Fruit fly (Drosophila melanogaster) whole organism, embryonic: ENCODE results near the gene CG13810.

Experiments used
- Atf-2 ChIP-seq: fragments of 200-800 bp; sonication (Bioruptor generic); optimal IDR thresholded peaks from 2 replicates; lab custom pipeline; 2016; ENCODE audit warnings: missing biosample characterization, missing genetic modification characterization
- CG10431 ChIP-seq: fragments of 200-800 bp; sonication (Bioruptor generic); optimal IDR thresholded peaks from 3 replicates; lab custom pipeline; 2018; ENCODE audit warnings: missing biosample characterization, mild to moderate bottlenecking, missing genetic modification characterization
- CG10654 ChIP-seq: fragments of 200-800 bp; sonication (Bioruptor generic); optimal IDR thresholded peaks from 2 replicates; lab custom pipeline; 2016; ENCODE audit warnings: missing biosample characterization, missing genetic modification characterization
- CG11085 ChIP-seq: fragments of 200-800 bp; sonication (Bioruptor generic); IDR thresholded peaks from 2 replicates; pipeline ENCODE4 v1.3.6; 2022; ENCODE audit warnings: missing biosample characterization, missing genetic modification characterization
- CG11398 ChIP-seq: fragments of 200-800 bp; sonication (Bioruptor generic); optimal IDR thresholded peaks from 2 replicates; lab custom pipeline; 2016; ENCODE audit warnings: missing biosample characterization, missing genetic modification characterization
- CG12219 ChIP-seq: fragments of 200-800 bp; sonication (Bioruptor generic); optimal IDR thresholded peaks from 3 replicates; lab custom pipeline; 2018; ENCODE audit warnings: missing biosample characterization, mild to moderate bottlenecking, missing genetic modification characterization
- CG12391 ChIP-seq: fragments of 200-800 bp; sonication (Bioruptor generic); optimal IDR thresholded peaks from 3 replicates; lab custom pipeline; 2018; ENCODE audit warnings: missing biosample characterization, mild to moderate bottlenecking, missing genetic modification characterization, moderate library complexity
- CG12769 ChIP-seq: fragments of 200-800 bp; sonication (Bioruptor generic); optimal IDR thresholded peaks from 2 replicates; lab custom pipeline; 2019; ENCODE audit warnings: missing biosample characterization, mild to moderate bottlenecking, missing genetic modification characterization, moderate library complexity
- CG18011 ChIP-seq: fragments of 200-800 bp; sonication (Bioruptor generic); optimal IDR thresholded peaks from 2 replicates; lab custom pipeline; 2017; ENCODE audit warnings: missing biosample characterization, missing genetic modification characterization, mild to moderate bottlenecking, moderate library complexity, missing genotype
- CG18476 ChIP-seq: fragments of 200-800 bp; sonication (Bioruptor generic); optimal IDR thresholded peaks from 2 replicates; lab custom pipeline; 2016; ENCODE audit warnings: missing biosample characterization, mild to moderate bottlenecking, missing genetic modification characterization
- CG31365 ChIP-seq: fragments of 200-800 bp; sonication (Bioruptor generic); optimal IDR thresholded peaks from 2 replicates; lab custom pipeline; 2018; ENCODE audit warnings: missing biosample characterization, mild to moderate bottlenecking, missing genetic modification characterization
- CG31441 ChIP-seq: fragments of 200-800 bp; sonication (Bioruptor generic); IDR thresholded peaks from 2 replicates; pipeline ENCODE4 v1.3.6; 2022; ENCODE audit warnings: missing biosample characterization, missing genetic modification characterization
- CG3281 ChIP-seq: fragments of 200-800 bp; sonication (Bioruptor generic); optimal IDR thresholded peaks from 3 replicates; lab custom pipeline; 2017; ENCODE audit warnings: missing biosample characterization, mild to moderate bottlenecking, missing genetic modification characterization
- CG3407 ChIP-seq: fragments of 200-800 bp; sonication (Bioruptor generic); optimal IDR thresholded peaks from 2 replicates; lab custom pipeline; 2018; ENCODE audit warnings: missing biosample characterization, mild to moderate bottlenecking, missing genetic modification characterization
- CG4617 ChIP-seq: fragments of 200-800 bp; sonication (Bioruptor generic); optimal IDR thresholded peaks from 3 replicates; lab custom pipeline; 2016; ENCODE audit warnings: missing biosample characterization, missing genetic modification characterization, borderline replicate concordance
- CG5180 ChIP-seq: fragments of 200-800 bp; sonication (Bioruptor generic); optimal IDR thresholded peaks from 3 replicates; lab custom pipeline; 2017; ENCODE audit warnings: missing biosample characterization, missing genetic modification characterization, mild to moderate bottlenecking, moderate library complexity, missing genetic modification reagents
- CG5245 ChIP-seq: fragments of 200-800 bp; sonication (Bioruptor generic); optimal IDR thresholded peaks from 3 replicates; lab custom pipeline; 2016; ENCODE audit warnings: missing biosample characterization, missing genetic modification characterization
- CG6765 ChIP-seq: fragments of 200-800 bp; sonication (Bioruptor generic); optimal IDR thresholded peaks from 3 replicates; lab custom pipeline; 2017; ENCODE audit warnings: missing biosample characterization, mild to moderate bottlenecking, missing genetic modification characterization
- CG7839 ChIP-seq: fragments of 200-800 bp; sonication (Bioruptor generic); optimal IDR thresholded peaks from 3 replicates; lab custom pipeline; 2018; ENCODE audit warnings: missing biosample characterization, mild to moderate bottlenecking, missing genetic modification characterization, moderate library complexity
- CG8359 ChIP-seq: fragments of 200-800 bp; sonication (Bioruptor generic); optimal IDR thresholded peaks from 2 replicates; lab custom pipeline; 2017; ENCODE audit warnings: missing biosample characterization, mild to moderate bottlenecking, missing genetic modification characterization, borderline replicate concordance
- CG8765 ChIP-seq: fragments of 200-800 bp; sonication (Bioruptor generic); IDR thresholded peaks from 2 replicates; pipeline ENCODE4 v1.3.6; 2022; ENCODE audit warnings: missing biosample characterization, missing genetic modification characterization
- CG9609 ChIP-seq: fragments of 200-800 bp; sonication (Bioruptor generic); optimal IDR thresholded peaks from 3 replicates; lab custom pipeline; 2016; ENCODE audit warnings: missing biosample characterization, missing genetic modification characterization
- Dad ChIP-seq: fragments of 200-800 bp; sonication (Bioruptor generic); optimal IDR thresholded peaks from 3 replicates; lab custom pipeline; 2016; ENCODE audit warnings: missing biosample characterization, missing genetic modification characterization
- Doc3 ChIP-seq: fragments of 200-800 bp; sonication (Bioruptor generic); IDR thresholded peaks from 3 replicates; pipeline ENCODE4 v1.3.6; 2022; ENCODE audit warnings: missing biosample characterization, missing genetic modification characterization; ENCODE audit not compliant: partially characterized antibody
- Fer1 ChIP-seq: fragments of 200-800 bp; sonication (Bioruptor generic); optimal IDR thresholded peaks from 2 replicates; lab custom pipeline; 2017; ENCODE audit warnings: missing biosample characterization, mild to moderate bottlenecking, missing genetic modification characterization
- Lhr ChIP-seq: fragments of 200-800 bp; sonication (Bioruptor generic); optimal IDR thresholded peaks from 3 replicates; lab custom pipeline; 2017; ENCODE audit warnings: mild to moderate bottlenecking, missing biosample characterization, missing genetic modification reagents, missing genetic modification characterization
- Meics ChIP-seq: fragments of 200-800 bp; sonication (Bioruptor generic); optimal IDR thresholded peaks from 2 replicates; lab custom pipeline; 2017; ENCODE audit warnings: missing biosample characterization, mild to moderate bottlenecking, missing genetic modification characterization
- Mes4 ChIP-seq: fragments of 200-800 bp; sonication (Bioruptor generic); optimal IDR thresholded peaks from 2 replicates; lab custom pipeline; 2016; ENCODE audit warnings: missing biosample characterization, missing genetic modification characterization
- Nf-YA ChIP-seq: fragments of 200-800 bp; sonication (Bioruptor generic); IDR thresholded peaks from 2 replicates; pipeline ENCODE4 v1.3.6; 2022; ENCODE audit warnings: missing biosample characterization, missing genetic modification characterization
- Pdp1 ChIP-seq, 2 experiments: fragments of 200-800 bp; sonication (Bioruptor generic); optimal IDR thresholded peaks; 3 replicates each; lab custom pipeline; 2016; ENCODE audit warnings: missing biosample characterization in 2 of 2, missing genetic modification characterization in 2 of 2, mild to moderate bottlenecking in 1 of 2, moderate library complexity in 1 of 2
- Ravus ChIP-seq: fragments of 200-800 bp; sonication (Bioruptor generic); IDR thresholded peaks from 2 replicates; pipeline ENCODE4 v1.3.6; 2022; ENCODE audit warnings: missing biosample characterization, missing genetic modification characterization
- Tbp ChIP-seq: fragments of >200 bp; optimal IDR thresholded peaks from 2 replicates; lab custom pipeline; 2018; ENCODE audit warnings: missing biosample characterization, missing genetic modification characterization
- Xrp1 ChIP-seq: fragments of 200-800 bp; sonication (Bioruptor generic); IDR thresholded peaks from 2 replicates; pipeline ENCODE4 v1.3.6; 2022; ENCODE audit warnings: missing biosample characterization, missing genetic modification characterization
- amos ChIP-seq: fragments of 200-800 bp; sonication (Bioruptor generic); IDR thresholded peaks from 2 replicates; pipeline ENCODE4 v1.3.6; 2022; ENCODE audit warnings: missing biosample characterization, missing genetic modification characterization; ENCODE audit not compliant: partially characterized antibody
- bbx ChIP-seq: fragments of 200-800 bp; sonication (Bioruptor generic); IDR thresholded peaks from 2 replicates; pipeline ENCODE4 v1.3.6; 2022; ENCODE audit warnings: missing biosample characterization, missing genetic modification characterization; ENCODE audit not compliant: partially characterized antibody
- fu2 ChIP-seq: fragments of 200-800 bp; sonication (Bioruptor generic); optimal IDR thresholded peaks from 2 replicates; lab custom pipeline; 2016; ENCODE audit warnings: missing biosample characterization, missing genetic modification characterization
- grau ChIP-seq: fragments of 200-800 bp; optimal IDR thresholded peaks from 3 replicates; lab custom pipeline; 2019; ENCODE audit warnings: missing biosample characterization, mild to moderate bottlenecking, missing genetic modification characterization, moderate library complexity
- gsb ChIP-seq: fragments of 200-800 bp; sonication (Bioruptor generic); IDR thresholded peaks from 2 replicates; pipeline ENCODE4 v1.3.6; 2022; ENCODE audit warnings: missing biosample characterization, missing genetic modification characterization
- h ChIP-seq: fragments of >200 bp; optimal IDR thresholded peaks from 2 replicates; lab custom pipeline; 2017
- hth ChIP-seq: fragments of >200 bp; optimal IDR thresholded peaks from 2 replicates; lab custom pipeline; 2017; ENCODE audit warnings: inconsistent platforms
- knrl ChIP-seq: fragments of 200-800 bp; sonication (Bioruptor generic); IDR thresholded peaks from 3 replicates; pipeline ENCODE4 v1.3.6; 2022; ENCODE audit warnings: missing biosample characterization, missing genetic modification characterization; ENCODE audit not compliant: partially characterized antibody
- mam ChIP-seq: fragments of 200-800 bp; sonication (Bioruptor generic); optimal IDR thresholded peaks from 3 replicates; lab custom pipeline; 2016; ENCODE audit warnings: missing biosample characterization, missing genetic modification characterization
- mld ChIP-seq: fragments of 200-800 bp; sonication (Bioruptor generic); IDR thresholded peaks from 3 replicates; pipeline ENCODE4 v1.3.6; 2022; ENCODE audit warnings: missing biosample characterization, missing genetic modification characterization; ENCODE audit not compliant: partially characterized antibody
- otp ChIP-seq: fragments of 200-800 bp; sonication (Bioruptor generic); IDR thresholded peaks from 3 replicates; pipeline ENCODE4, ENCODE4 v1.3.6; 2022; ENCODE audit warnings: missing biosample characterization, missing genetic modification characterization
- pfk ChIP-seq: fragments of 200-800 bp; sonication (Bioruptor generic); optimal IDR thresholded peaks from 2 replicates; lab custom pipeline; 2018; ENCODE audit warnings: missing biosample characterization, mild to moderate bottlenecking, missing genetic modification characterization, moderate library complexity
- pita ChIP-seq: fragments of 200-800 bp; sonication (Bioruptor generic); optimal IDR thresholded peaks from 2 replicates; lab custom pipeline; 2017; ENCODE audit warnings: missing biosample characterization, mild to moderate bottlenecking, missing genetic modification characterization
- scrt ChIP-seq: fragments of 200-800 bp; sonication (Bioruptor generic); optimal IDR thresholded peaks from 2 replicates; lab custom pipeline; 2018; ENCODE audit warnings: missing biosample characterization, mild to moderate bottlenecking, missing genetic modification characterization, moderate library complexity
- ssp ChIP-seq: fragments of 200-800 bp; sonication (Bioruptor generic); IDR thresholded peaks from 2 replicates; pipeline ENCODE4 v1.3.6; 2022; ENCODE audit warnings: missing biosample characterization, missing genetic modification characterization
- tgo ChIP-seq: fragments of 200-800 bp; sonication (Bioruptor generic); IDR thresholded peaks from 3 replicates; pipeline ENCODE4 v1.3.6; 2022; ENCODE audit warnings: missing biosample characterization, missing genetic modification characterization
- tna ChIP-seq: fragments of 200-800 bp; sonication (Bioruptor generic); IDR thresholded peaks from 2 replicates; pipeline ENCODE4 v1.3.6; 2022; ENCODE audit warnings: missing biosample characterization, missing genetic modification characterization; ENCODE audit not compliant: partially characterized antibody

Gene CG13810

dm6 chr3L:2162019-2162418, 23.7 kb upstream of the CG13810 start (continued):
- TF ChIP-seq tna (GFP tag; lab: Robert Waterston, UW) (no peak), Ravus (peak; percentile 3; the same call in 1 of the 2 replicates), Pdp1 (GFP tag; optimal IDR thresholded peaks at IDR 0.05; lab: Kevin White, UChicago) (peak; percentile 47 to 55), pfk (GFP tag; lab: Kevin White, UChicago) (no peak), CG31441 (GFP tag; lab: Robert Waterston, UW) (peak; percentile 85), Mes4 (GFP tag; lab: Kevin White, UChicago) (peak; percentile 43), bbx (no peak), Lhr (peak; percentile 18), fu2 (no peak), ssp (GFP tag; lab: Robert Waterston, UW) (peak; percentile 70), CG3281 (GFP tag; lab: Kevin White, UChicago) (peak; percentile 27), CG12219 (peak; percentile 72), hth (lab: Kevin White, UChicago) (no peak), Meics (GFP tag; lab: Kevin White, UChicago) (peak; percentile 44), CG11398 (GFP tag; lab: Kevin White, UChicago) (no peak), mam (GFP tag; lab: Kevin White, UChicago) (peak; percentile 62), Tbp (GFP tag; lab: Kevin White, UChicago) (no peak), CG9609 (GFP tag; lab: Kevin White, UChicago) (peak; percentile 42), amos (GFP tag; lab: Robert Waterston, UW) (no peak), CG10654 (GFP tag; lab: Kevin White, UChicago) (peak; percentile 80), Dad (peak; percentile 68), grau (tag; lab: Kevin White, UChicago) (peak; percentile 53), CG12391 (peak; percentile 71), scrt (peak; percentile 38), CG8765 (GFP tag; lab: Robert Waterston, UW) (peak; percentile 29; the same call in 1 of the 2 replicates), CG3407 (peak; percentile 60), Fer1 (GFP tag; lab: Kevin White, UChicago) (peak; percentile 62), CG4617 (no peak), knrl (GFP tag; lab: Robert Waterston, UW) (no peak), CG12769 (peak; percentile 62), CG18476 (GFP tag; lab: Kevin White, UChicago) (peak; percentile 47), h (lab: Kevin White, UChicago) (no peak), otp (GFP tag; lab: Robert Waterston, UW) (peak; percentile 82), gsb (peak; percentile 57), Nf-YA (GFP tag; lab: Robert Waterston, UW) (peak; percentile 65), Doc3 (no peak), CG8359 (GFP tag; lab: Kevin White, UChicago) (peak; percentile 65), CG6765 (GFP tag; lab: Kevin White, UChicago) (peak; percentile 43), Atf-2 (GFP tag; lab: Kevin White, UChicago) (peak; percentile 30), CG11085 (GFP tag; lab: Robert Waterston, UW) (0 out of 2 replicates have a peak, but pooled peaks have one; percentile 43), CG5180 (GFP tag; lab: Kevin White, UChicago) (peak; percentile 81), mld (GFP tag; lab: Robert Waterston, UW) (no peak), CG31365 (tag; lab: Kevin White, UChicago) (peak; percentile 42), tgo (GFP tag; lab: Robert Waterston, UW) (peak; percentile 79), CG5245 (GFP tag; lab: Kevin White, UChicago) (peak; percentile 82), CG18011 (GFP tag; lab: Kevin White, UChicago) (no peak), Xrp1 (GFP tag; lab: Robert Waterston, UW) (peak; percentile 88), CG7839 (tag; lab: Kevin White, UChicago) (peak; percentile 80), CG10431 (peak; percentile 12), pita (no peak)
